Worm (Caenorhabditis elegans) whole organism, mixed stage, embryonic: ENCODE data around the gene srz-15.

Experiments used
- ces-1 ChIP-seq: fragments of 150-350 bp; optimal IDR thresholded peaks from 2 replicates; lab custom pipeline; 2014; ENCODE audit warnings: missing biosample characterization, missing genetic modification reagents, missing genetic modification characterization
- mep-1 ChIP-seq: fragments of 150-350 bp; optimal IDR thresholded peaks from 2 replicates; lab custom pipeline; 2017; ENCODE audit warnings: missing biosample characterization, missing genetic modification reagents, missing genetic modification characterization, inconsistent platforms
- unc-39 ChIP-seq: fragments of 150-350 bp; optimal IDR thresholded peaks from 2 replicates; lab custom pipeline; 2014; ENCODE audit warnings: missing biosample characterization, missing genetic modification characterization
- unc-62 ChIP-seq: fragments of 150-350 bp; optimal IDR thresholded peaks from 2 replicates; lab custom pipeline; 2014; ENCODE audit warnings: missing biosample characterization, missing genetic modification reagents, missing genetic modification characterization

ce11 chrIV:12960136-12960535, 44.6 kb downstream of the srz-15 start, which contains the start of gene F55G11.7:
- TF ChIP-seq unc-62 = no peak
- no peak for TF ChIP-seq ces-1 (GFP tag; lab: Kevin White, UChicago)
- no peak for TF ChIP-seq unc-39
- no peak for TF ChIP-seq mep-1 (tag; lab: Kevin White, UChicago)
